Worm (Caenorhabditis elegans) whole organism, young adult: ENCODE data around the gene Y51A2A.12.

Experiments
- C17E4.6 ChIP-seq: fragments of 200-800 bp; sonication (Bioruptor generic); IDR thresholded peaks from 2 replicates; pipeline ENCODE4 v1.3.6; 2022; ENCODE audit warnings: missing genetic modification reagents, missing genetic modification characterization, missing compliant biosample characterization
- F22D6.2 ChIP-seq: sonication (generic microtip); optimal IDR thresholded peaks from 2 replicates; lab custom pipeline; 2016; ENCODE audit warnings: mild to moderate bottlenecking, missing genetic modification characterization, missing compliant biosample characterization
- F39B2.1 ChIP-seq: fragments of 200-800 bp; sonication (Bioruptor generic); IDR thresholded peaks from 2 replicates; pipeline ENCODE4 v1.3.6; 2022; ENCODE audit warnings: missing genetic modification reagents, missing genetic modification characterization, missing compliant biosample characterization
- Y79H2A.3 ChIP-seq: fragments of 200-800 bp; sonication (Bioruptor generic); conservative IDR thresholded peaks from 2 replicates; pipeline ENCODE4 v1.3.6; 2022; ENCODE audit warnings: missing genetic modification reagents, missing genetic modification characterization, missing compliant biosample characterization
- dpff-1 ChIP-seq: sonication (generic microtip); optimal IDR thresholded peaks from 2 replicates; lab custom pipeline; 2017; ENCODE audit warnings: mild to moderate bottlenecking, missing genetic modification characterization, missing compliant biosample characterization
- mxl-1 ChIP-seq: sonication (generic microtip); optimal IDR thresholded peaks from 2 replicates; lab custom pipeline; 2016; ENCODE audit warnings: missing genetic modification characterization, missing compliant biosample characterization
- snpc-4 ChIP-seq, 5 experiments: fragments of 150-350 bp in 1 of 5; sonication (generic microtip) in 4 of 5; optimal IDR thresholded peaks; 2 replicates each; lab custom pipeline; 2014 to 2018; ENCODE audit warnings: missing genetic modification characterization in 5 of 5, missing biosample characterization in 3 of 5, antibody characterized with exemption in 2 of 5, mild to moderate bottlenecking in 2 of 5, missing compliant biosample characterization in 2 of 5, missing genotype in 2 of 5, moderate library complexity in 2 of 5, missing genetic modification reagents in 1 of 5
- somi-1 ChIP-seq: fragments of 200-800 bp; sonication (Bioruptor generic); optimal IDR thresholded peaks from 2 replicates; lab custom pipeline; 2018; ENCODE audit warnings: mild to moderate bottlenecking, missing genetic modification characterization, missing compliant biosample characterization
- tlf-1 ChIP-seq: fragments of 200-800 bp; sonication (Bioruptor generic); optimal IDR thresholded peaks from 2 replicates; lab custom pipeline; 2018; ENCODE audit warnings: mild to moderate bottlenecking, missing genetic modification characterization, missing compliant biosample characterization
- ztf-18 ChIP-seq: sonication (generic microtip); optimal IDR thresholded peaks from 2 replicates; lab custom pipeline; 2016; ENCODE audit warnings: missing genotype, mild to moderate bottlenecking, missing genetic modification characterization, missing compliant biosample characterization

DNA sequence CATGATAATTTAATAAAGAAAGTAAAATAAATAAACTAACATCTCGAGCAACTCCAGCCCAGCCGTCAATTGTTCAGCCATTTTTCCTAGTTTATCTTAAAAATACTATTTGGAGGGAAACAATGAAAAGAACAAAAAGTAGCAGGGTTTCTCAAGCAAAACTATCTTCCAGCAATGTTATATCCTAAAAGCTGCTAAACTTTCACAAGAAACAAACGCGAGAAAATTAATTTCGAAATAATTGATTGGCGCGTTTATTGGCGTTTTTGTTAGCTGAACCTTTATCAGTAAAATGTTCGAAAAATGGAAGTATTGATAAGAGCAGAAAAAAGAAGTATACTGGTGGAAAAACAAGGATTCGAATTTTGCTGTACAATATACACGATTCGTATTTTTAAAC is 30.8 kb downstream of the Y51A2A.12 start, which contains the start of gene B0462.5:
- TF ChIP-seq snpc-4 (GFP tag; optimal IDR thresholded peaks at IDR 0.05; lab: Kevin White, UChicago) (no peak), snpc-4 (tag; optimal IDR thresholded peaks at IDR 0.05; lab: Kevin White, UChicago) (no peak), ztf-18 (tag; lab: Kevin White, UChicago) (no peak), dpff-1 (tag; lab: Kevin White, UChicago) (no peak), tlf-1 (no peak), Y79H2A.3 (GFP tag; lab: Robert Waterston, UW) (no peak), somi-1 (GFP tag; lab: Kevin White, UChicago) (no peak), F22D6.2 (tag; lab: Kevin White, UChicago) (no peak), C17E4.6 (GFP tag; lab: Robert Waterston, UW) (no peak), mxl-1 (tag; lab: Kevin White, UChicago) (no peak), F39B2.1 (GFP tag; lab: Robert Waterston, UW) (no peak)
